Fruit fly (Drosophila melanogaster) S2 (cell line): ENCODE data around the gene CG9759.

ENCODE experiments used
- CG8478 ChIP-seq: fragments of >200 bp; optimal IDR thresholded peaks from 2 replicates; lab custom pipeline; 2018
- CTCF ChIP-seq, 2 experiments: fragments of >200 bp; optimal IDR thresholded peaks; 2 replicates each; lab custom pipeline; 2018

DNA sequence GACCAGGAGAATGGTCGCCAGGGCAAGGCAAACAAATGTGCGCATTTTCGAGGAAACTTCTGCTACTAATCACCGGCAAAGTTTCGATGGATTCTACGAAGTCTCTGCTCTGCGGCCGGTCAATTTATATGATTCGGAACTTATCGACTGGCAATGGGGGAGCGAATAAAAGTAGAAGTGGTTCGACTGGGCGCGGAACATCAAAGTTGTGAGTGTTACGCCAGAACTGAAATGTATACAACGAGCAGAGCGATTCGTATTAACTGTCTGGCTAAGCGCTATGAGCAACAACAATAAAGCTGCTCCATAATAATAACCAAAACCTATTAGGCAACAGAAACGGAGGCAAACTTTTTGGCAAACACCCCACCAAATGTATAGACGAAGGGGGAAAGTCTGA is 3.3 kb upstream of the CG9759 start, which contains the start of gene CG9757:
- TF ChIP-seq CG8478 (lab: Kevin White, UChicago) (no peak), CTCF (optimal IDR thresholded peaks at IDR 0.05; lab: Kevin White, UChicago) (no peak)
